Worm (Caenorhabditis elegans) whole organism, L1 larva: Measurements from ENCODE around the gene M04B2.4.

ENCODE experiments used
- C04F5.9 ChIP-seq: sonication (generic microtip); optimal IDR thresholded peaks from 2 replicates; lab custom pipeline; 2016; ENCODE audit warnings: missing genetic modification characterization, missing compliant biosample characterization
- blmp-1 ChIP-seq: fragments of 150-350 bp; optimal IDR thresholded peaks from 2 replicates; lab custom pipeline; 2014; ENCODE audit warnings: missing biosample characterization, missing genetic modification characterization
- ceh-63 ChIP-seq: fragments of 200-800 bp; sonication (Bioruptor generic); optimal IDR thresholded peaks from 2 replicates; lab custom pipeline; 2018; ENCODE audit warnings: mild to moderate bottlenecking, missing genetic modification characterization, missing compliant biosample characterization
- ceh-8 ChIP-seq: fragments of 200-800 bp; sonication (Bioruptor generic); optimal IDR thresholded peaks from 2 replicates; lab custom pipeline; 2018; ENCODE audit warnings: mild to moderate bottlenecking, missing genetic modification characterization, moderate library complexity, missing compliant biosample characterization
- ceh-90 ChIP-seq: sonication (generic microtip); optimal IDR thresholded peaks from 2 replicates; lab custom pipeline; 2016; ENCODE audit warnings: missing genetic modification characterization, missing compliant biosample characterization
- ces-1 ChIP-seq: fragments of 150-350 bp; optimal IDR thresholded peaks from 2 replicates; lab custom pipeline; 2014; ENCODE audit warnings: missing biosample characterization, missing genetic modification reagents, missing genetic modification characterization
- dsc-1 ChIP-seq: sonication (generic microtip); optimal IDR thresholded peaks from 2 replicates; lab custom pipeline; 2016; ENCODE audit warnings: mild to moderate bottlenecking, missing genetic modification characterization, missing compliant biosample characterization
- efl-3 ChIP-seq: fragments of 200-800 bp; sonication (Bioruptor generic); optimal IDR thresholded peaks from 2 replicates; lab custom pipeline; 2018; ENCODE audit warnings: mild to moderate bottlenecking, missing genetic modification characterization, missing compliant biosample characterization
- egl-13 ChIP-seq: sonication (generic microtip); optimal IDR thresholded peaks from 2 replicates; lab custom pipeline; 2016; ENCODE audit warnings: missing genotype, missing genetic modification reagents, missing genetic modification characterization, missing compliant biosample characterization
- egl-27 ChIP-seq, 2 experiments: fragments of 150-350 bp in 1 of 2; sonication (generic microtip); optimal IDR thresholded peaks; 3 replicates each; lab custom pipeline; 2017 to 2018; ENCODE audit warnings: missing biosample characterization in 2 of 2, missing genetic modification characterization in 2 of 2, missing genetic modification reagents in 2 of 2
- elt-3 ChIP-seq, 6 experiments: fragments of 150-350 bp in 1 of 6; sonication (generic microtip); optimal IDR thresholded peaks; 2 replicates each; lab custom pipeline; 2017 to 2018; ENCODE audit warnings: missing biosample characterization in 6 of 6, missing genetic modification characterization in 6 of 6, inconsistent platforms in 1 of 6
- fkh-10 ChIP-seq: sonication (generic microtip); optimal IDR thresholded peaks from 2 replicates; lab custom pipeline; 2017; ENCODE audit warnings: missing biosample characterization, missing genetic modification reagents, missing genetic modification characterization
- fkh-8 ChIP-seq: sonication (generic microtip); optimal IDR thresholded peaks from 2 replicates; lab custom pipeline; 2016; ENCODE audit warnings: mild to moderate bottlenecking, missing genetic modification characterization, missing compliant biosample characterization
- fos-1 ChIP-seq: fragments of 150-350 bp; optimal IDR thresholded peaks from 2 replicates; lab custom pipeline; 2014; ENCODE audit warnings: missing biosample characterization, missing genetic modification characterization
- hpl-2 ChIP-seq: fragments of 150-350 bp; optimal IDR thresholded peaks from 2 replicates; lab custom pipeline; 2014; ENCODE audit warnings: missing biosample characterization, missing genetic modification reagents, missing genetic modification characterization
- irx-1 ChIP-seq: sonication (generic microtip); optimal IDR thresholded peaks from 2 replicates; lab custom pipeline; 2016; ENCODE audit warnings: missing genetic modification characterization, missing compliant biosample characterization
- jun-1 ChIP-seq: fragments of 150-350 bp; optimal IDR thresholded peaks from 2 replicates; lab custom pipeline; 2014; ENCODE audit warnings: missing biosample characterization, missing genetic modification reagents, missing genetic modification characterization
- lin-13 ChIP-seq: fragments of 150-350 bp; optimal IDR thresholded peaks from 2 replicates; lab custom pipeline; 2014; ENCODE audit warnings: missing biosample characterization, missing genetic modification reagents, missing genetic modification characterization
- lin-35 ChIP-seq, 2 experiments: fragments of 150-350 bp; optimal IDR thresholded peaks; 2 replicates each; lab custom pipeline; 2014; ENCODE audit warnings: missing biosample characterization in 2 of 2, missing genetic modification characterization in 2 of 2, missing genetic modification reagents in 2 of 2
- lir-3 ChIP-seq: sonication (generic microtip); optimal IDR thresholded peaks from 2 replicates; lab custom pipeline; 2016; ENCODE audit warnings: mild to moderate bottlenecking, missing genetic modification characterization, moderate library complexity, missing compliant biosample characterization; ENCODE audit not compliant: poor library complexity
- mab-9 ChIP-seq: fragments of 200-800 bp; sonication (Bioruptor generic); IDR thresholded peaks from 2 replicates; pipeline ENCODE4 v1.3.6; 2022; ENCODE audit warnings: missing genetic modification reagents, missing genetic modification characterization, missing compliant biosample characterization
- mef-2 ChIP-seq: fragments of 150-350 bp; optimal IDR thresholded peaks from 2 replicates; lab custom pipeline; 2014; ENCODE audit warnings: missing biosample characterization, missing genetic modification characterization
- nhr-20 ChIP-seq: sonication (generic microtip); optimal IDR thresholded peaks from 2 replicates; lab custom pipeline; 2016; ENCODE audit warnings: mild to moderate bottlenecking, missing genetic modification characterization, missing compliant biosample characterization
- nhr-237 ChIP-seq: fragments of 150-350 bp; optimal IDR thresholded peaks from 2 replicates; lab custom pipeline; 2014; ENCODE audit warnings: missing biosample characterization, missing genetic modification characterization
- nhr-28 ChIP-seq: fragments of 150-350 bp; optimal IDR thresholded peaks from 2 replicates; lab custom pipeline; 2014; ENCODE audit warnings: missing biosample characterization, missing genetic modification characterization
- nhr-47 ChIP-seq: sonication (generic microtip); optimal IDR thresholded peaks from 2 replicates; lab custom pipeline; 2016; ENCODE audit warnings: mild to moderate bottlenecking, missing genetic modification characterization, moderate library complexity, missing compliant biosample characterization
- nhr-71 ChIP-seq: sonication (generic microtip); optimal IDR thresholded peaks from 2 replicates; lab custom pipeline; 2016; ENCODE audit warnings: mild to moderate bottlenecking, missing genetic modification characterization, moderate library complexity, missing compliant biosample characterization
- nhr-76 ChIP-seq: sonication (generic microtip); optimal IDR thresholded peaks from 2 replicates; lab custom pipeline; 2017; ENCODE audit warnings: missing biosample characterization, missing genetic modification characterization
- nhr-77 ChIP-seq: fragments of 150-350 bp; optimal IDR thresholded peaks from 2 replicates; lab custom pipeline; 2014; ENCODE audit warnings: missing biosample characterization, missing genetic modification characterization
- nhr-85 ChIP-seq: sonication (generic microtip); peaks from one replicate; lab custom pipeline; 2016; ENCODE audit warnings: missing genetic modification characterization, inconsistent platforms, missing compliant biosample characterization
- nhr-90 ChIP-seq: sonication (generic microtip); optimal IDR thresholded peaks from 2 replicates; lab custom pipeline; 2016; ENCODE audit warnings: mild to moderate bottlenecking, missing genetic modification characterization, missing compliant biosample characterization; ENCODE audit not compliant: poor library complexity
- pax-3 ChIP-seq: fragments of 200-800 bp; sonication (Bioruptor generic); optimal IDR thresholded peaks from 2 replicates; lab custom pipeline; 2018; ENCODE audit warnings: mild to moderate bottlenecking, missing genetic modification characterization, moderate library complexity, missing compliant biosample characterization
- rnt-1 ChIP-seq: sonication (generic microtip); optimal IDR thresholded peaks from 2 replicates; lab custom pipeline; 2016; ENCODE audit warnings: mild to moderate bottlenecking, missing genetic modification characterization, moderate library complexity, missing compliant biosample characterization
- skn-1 ChIP-seq: fragments of 150-350 bp; optimal IDR thresholded peaks from 2 replicates; lab custom pipeline; 2014; ENCODE audit warnings: missing biosample characterization, missing genetic modification characterization
- snu-23 ChIP-seq: sonication (generic microtip); optimal IDR thresholded peaks from 2 replicates; lab custom pipeline; 2016; ENCODE audit warnings: missing genetic modification characterization, missing compliant biosample characterization
- swsn-7 ChIP-seq: sonication (generic microtip); optimal IDR thresholded peaks from 2 replicates; lab custom pipeline; 2016; ENCODE audit warnings: missing genetic modification characterization, missing compliant biosample characterization
- tbx-2 ChIP-seq: sonication (generic microtip); optimal IDR thresholded peaks from 2 replicates; lab custom pipeline; 2016; ENCODE audit warnings: missing genetic modification characterization, missing compliant biosample characterization
- unc-130 ChIP-seq: fragments of 150-350 bp; optimal IDR thresholded peaks from 2 replicates; lab custom pipeline; 2017; ENCODE audit warnings: missing biosample characterization, missing genetic modification characterization, inconsistent platforms
- unc-62 ChIP-seq: fragments of 150-350 bp; optimal IDR thresholded peaks from 2 replicates; lab custom pipeline; 2014; ENCODE audit warnings: missing biosample characterization, missing genetic modification reagents, missing genetic modification characterization
- unc-86 ChIP-seq: sonication (generic microtip); optimal IDR thresholded peaks from 2 replicates; lab custom pipeline; 2016; ENCODE audit warnings: missing genetic modification characterization, missing compliant biosample characterization
- vab-15 ChIP-seq: sonication (generic microtip); optimal IDR thresholded peaks from 2 replicates; lab custom pipeline; 2017; ENCODE audit warnings: missing genotype, mild to moderate bottlenecking, missing genetic modification characterization, missing compliant biosample characterization
- xbp-1 ChIP-seq: sonication (generic microtip); optimal IDR thresholded peaks from 2 replicates; lab custom pipeline; 2016; ENCODE audit warnings: missing genetic modification characterization, missing compliant biosample characterization
- zip-4 ChIP-seq: fragments of 200-800 bp; sonication (Bioruptor generic); optimal IDR thresholded peaks from 2 replicates; lab custom pipeline; 2018; ENCODE audit warnings: mild to moderate bottlenecking, missing genetic modification characterization, moderate library complexity, missing compliant biosample characterization
- ztf-4 ChIP-seq: fragments of 150-350 bp; optimal IDR thresholded peaks from 2 replicates; lab custom pipeline; 2014; ENCODE audit warnings: missing biosample characterization, missing genetic modification characterization

M04B2.4 gene

DNA sequence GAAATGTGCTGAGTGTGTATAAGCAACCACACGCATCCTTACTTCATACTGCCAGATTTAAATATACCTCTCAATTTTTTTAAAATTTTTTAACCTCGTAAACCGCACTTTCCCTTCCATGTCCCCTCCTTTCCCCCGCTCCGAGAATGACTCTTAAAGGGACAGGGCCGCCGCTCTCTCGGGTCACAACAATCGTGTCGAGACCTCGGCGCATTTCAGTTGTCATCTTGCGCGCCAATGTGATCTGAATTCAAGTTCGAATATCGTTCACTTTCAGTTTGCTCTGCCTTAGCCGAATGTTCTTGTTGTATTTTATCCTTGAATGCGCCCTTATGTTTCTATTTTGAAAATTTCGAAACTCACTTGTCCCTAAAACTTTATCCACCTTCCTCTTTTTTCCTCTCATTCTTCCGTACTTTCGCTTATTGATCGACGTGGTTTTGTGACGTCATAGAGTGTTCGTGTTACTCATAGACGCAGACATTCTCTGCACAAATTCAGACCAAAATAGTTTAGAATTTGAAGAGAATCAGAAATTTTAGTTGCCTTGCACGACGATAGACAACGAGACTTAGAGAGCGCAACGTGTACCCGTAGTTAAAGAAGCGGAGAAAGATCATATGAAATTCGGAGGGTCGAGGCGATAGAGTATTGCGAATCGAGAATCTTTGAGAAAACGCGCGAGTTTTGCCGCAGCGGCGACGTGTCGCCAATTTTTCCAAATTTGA, 1.6 kb upstream of the M04B2.4 start (continued):
- TF ChIP-seq irx-1: peak; percentile 63
- peak; percentile 93 for TF ChIP-seq blmp-1
- TF ChIP-seq nhr-20 (tag; lab: Kevin White, UChicago): peak; percentile 82
- no peak for TF ChIP-seq ceh-90 (tag; lab: Kevin White, UChicago)
- peak; percentile 49 for TF ChIP-seq unc-130
- TF ChIP-seq lin-13 (GFP tag; lab: Kevin White, UChicago): peak; percentile 37
- peak; percentile 56 for TF ChIP-seq nhr-237
- peak; percentile 95 for TF ChIP-seq nhr-85
- peak; percentile 80 for TF ChIP-seq nhr-47 (tag; lab: Kevin White, UChicago)
- no peak for TF ChIP-seq zip-4 (GFP tag; lab: Kevin White, UChicago)
- TF ChIP-seq ceh-63: no peak
- TF ChIP-seq xbp-1 (tag; lab: Kevin White, UChicago): peak; percentile 77
- peak; percentile 48 for TF ChIP-seq nhr-90
- TF ChIP-seq dsc-1 (tag; lab: Kevin White, UChicago): peak; percentile 57
- TF ChIP-seq ceh-8: peak; percentile 48
- peak; percentile 27 for TF ChIP-seq fkh-10 (GFP tag; lab: Kevin White, UChicago)
- TF ChIP-seq vab-15: peak; percentile 4
- TF ChIP-seq lir-3 (tag; lab: Kevin White, UChicago): peak; percentile 69
- peak; percentile 79 for TF ChIP-seq tbx-2 (tag; lab: Kevin White, UChicago)
- peak; percentile 35 for TF ChIP-seq pax-3 (tag; lab: Kevin White, UChicago)
- no peak for TF ChIP-seq C04F5.9
- peak; percentile 74 for TF ChIP-seq fos-1 (tag; lab: Kevin White, UChicago)
- TF ChIP-seq fkh-8: peak; percentile 76
- peak; percentile 90 for TF ChIP-seq nhr-71
- no peak for TF ChIP-seq unc-62
- peak; percentile 74 for TF ChIP-seq rnt-1 (tag; lab: Kevin White, UChicago)
- TF ChIP-seq jun-1 (tag; lab: Kevin White, UChicago): peak; percentile 77
- peak; percentile 68 for TF ChIP-seq skn-1 (tag; lab: Kevin White, UChicago)
- TF ChIP-seq ces-1: no peak
- peak; percentile 71 for TF ChIP-seq ztf-4 (tag; lab: Kevin White, UChicago)
- peak in 1 of 2 experiments; percentile 32 for TF ChIP-seq egl-27 (tag; optimal IDR thresholded peaks at IDR 0.05; lab: Kevin White, UChicago)
- TF ChIP-seq nhr-28 (tag; lab: Kevin White, UChicago): no peak
- peak; percentile 32 for TF ChIP-seq hpl-2 (GFP tag; lab: Kevin White, UChicago)
- TF ChIP-seq swsn-7: peak; percentile 79
- TF ChIP-seq lin-35 (GFP tag; optimal IDR thresholded peaks at IDR 0.05; lab: Kevin White, UChicago): peak; percentile 28 to 79
- peak; percentile 39 for TF ChIP-seq unc-86
- peak; percentile 86 for TF ChIP-seq snu-23 (GFP tag; lab: Kevin White, UChicago)
- no peak for TF ChIP-seq efl-3 (GFP tag; lab: Kevin White, UChicago)
- no peak for TF ChIP-seq nhr-76 (tag; lab: Kevin White, UChicago)
- peak; percentile 58 for TF ChIP-seq nhr-77
- TF ChIP-seq mef-2 (tag; lab: Kevin White, UChicago): peak; percentile 29
- TF ChIP-seq elt-3 (tag; optimal IDR thresholded peaks at IDR 0.05; lab: Kevin White, UChicago): peak in 2 of 6 experiments; percentile 9 to 53
- TF ChIP-seq mab-9 (GFP tag; lab: Robert Waterston, UW): no peak

DNA sequence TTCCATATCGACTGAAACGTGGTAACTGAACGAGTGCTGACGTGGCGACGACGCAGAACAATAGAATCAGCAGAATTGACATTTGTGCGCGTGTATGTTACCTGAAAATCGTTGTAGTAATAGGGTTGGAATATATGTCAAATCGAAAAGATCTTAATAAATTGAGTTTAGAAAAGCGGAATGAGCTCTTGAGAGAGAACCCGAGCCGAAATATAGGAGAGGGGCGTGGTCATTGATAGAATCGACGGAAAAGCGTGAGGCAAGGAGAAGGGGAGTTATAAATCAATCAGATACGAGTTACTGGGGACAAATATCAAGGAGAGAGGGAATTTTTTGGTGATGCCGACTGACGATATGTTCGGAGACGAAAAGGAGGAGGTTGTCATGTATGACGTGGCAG, 10.2 kb downstream of the M04B2.4 start, which contains the start of gene M04B2.6:
Gene M04B2.6 (minus strand): TSS at position 101 of the 400 bp plus-strand sequence.
- TF ChIP-seq fkh-8: no peak
- no peak for TF ChIP-seq irx-1
- no peak for TF ChIP-seq C04F5.9
- TF ChIP-seq egl-13 (tag; lab: Kevin White, UChicago): no peak
